Worm (Caenorhabditis elegans): ENCODE measurements around the gene F10E9.11.

DNA sequence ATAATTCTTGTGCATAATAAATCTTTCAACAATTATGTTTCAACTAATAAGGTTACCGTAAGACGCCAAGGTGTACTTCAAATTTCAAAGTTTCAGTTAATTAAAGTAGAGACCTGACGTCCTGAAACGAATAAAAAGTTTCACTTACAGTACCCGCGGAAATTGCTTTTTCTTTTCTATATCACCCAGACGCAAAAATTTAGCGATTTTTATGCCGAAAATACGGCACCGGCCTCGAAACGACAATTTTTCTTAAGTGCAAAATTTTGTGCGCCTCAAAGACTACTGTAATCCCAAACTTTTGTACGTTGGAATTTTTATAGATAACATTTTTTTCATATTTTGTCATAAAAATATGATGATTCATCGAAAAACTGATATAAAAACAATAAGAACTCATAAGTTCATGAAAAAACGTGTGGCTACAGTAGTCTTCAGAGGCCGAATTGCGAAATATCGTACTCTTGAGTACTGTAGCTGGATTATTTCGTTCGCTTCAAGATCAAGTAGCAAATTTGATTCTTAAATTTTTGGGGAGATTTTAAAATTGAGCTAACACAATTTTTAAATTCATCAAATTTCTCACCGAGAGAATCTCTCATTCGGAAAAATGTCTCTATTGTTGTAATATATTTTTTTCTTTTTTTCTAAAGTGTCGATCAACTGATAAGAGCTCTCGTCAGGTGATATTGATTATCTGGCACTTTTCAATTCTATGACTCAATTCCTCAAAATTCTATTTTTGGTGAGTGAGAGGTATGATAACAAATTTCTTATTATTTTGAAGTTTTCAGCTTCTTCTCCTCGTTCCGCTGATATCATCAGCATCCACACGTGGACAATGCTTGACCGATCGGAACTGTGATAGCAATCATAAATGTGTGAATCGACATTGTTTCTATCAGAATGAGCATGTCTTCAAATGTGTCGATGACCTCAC lies 6.8 kb upstream of the F10E9.11 start, which contains the start of gene ZC262.13:
- TF ChIP-seq tab-1 (GFP tag; IDR thresholded peaks at IDR 0.05) = no peak
- TF ChIP-seq T22C8.4 (GFP tag; IDR thresholded peaks at IDR 0.05) = no peak
- TF ChIP-seq ztf-29 (GFP tag; IDR thresholded peaks at IDR 0.05) = no peak

Data from whole organism, midembryonic.